Fruit fly (Drosophila melanogaster) whole organism, embryonic: ENCODE data around the gene nod.
A peak's percentile ranks its signal among the peaks of the same experiment; 100 is the strongest.

Experiments used
- ATbp ChIP-seq: fragments of 200-800 bp; sonication (Bioruptor generic); optimal IDR thresholded peaks from 2 replicates; lab custom pipeline; 2017; ENCODE audit warnings: missing biosample characterization, mild to moderate bottlenecking, missing genetic modification characterization, missing genetic modification reagents
- Abd-B ChIP-seq: fragments of 200-800 bp; sonication (Bioruptor generic); optimal IDR thresholded peaks from 2 replicates; lab custom pipeline; 2018; ENCODE audit warnings: missing biosample characterization, mild to moderate bottlenecking, missing genetic modification characterization, moderate library complexity
- Atf-2 ChIP-seq: fragments of 200-800 bp; sonication (Bioruptor generic); optimal IDR thresholded peaks from 2 replicates; lab custom pipeline; 2016; ENCODE audit warnings: missing biosample characterization, missing genetic modification characterization
- CG10147 ChIP-seq: fragments of 200-800 bp; sonication (Bioruptor generic); optimal IDR thresholded peaks from 2 replicates; lab custom pipeline; 2019; ENCODE audit warnings: missing biosample characterization, mild to moderate bottlenecking, missing genetic modification characterization, moderate library complexity
- CG11456 ChIP-seq: fragments of 200-800 bp; sonication (Bioruptor generic); IDR thresholded peaks from 3 replicates; pipeline ENCODE4 v1.3.6; 2022; ENCODE audit warnings: missing biosample characterization, missing genetic modification characterization
- CG11696 ChIP-seq: fragments of 200-800 bp; sonication (Bioruptor generic); IDR thresholded peaks from 2 replicates; pipeline ENCODE4 v1.3.6; 2022; ENCODE audit warnings: missing biosample characterization, missing genetic modification characterization
- CG12299 ChIP-seq: fragments of 200-800 bp; sonication (Bioruptor generic); optimal IDR thresholded peaks from 2 replicates; lab custom pipeline; 2018; ENCODE audit warnings: missing biosample characterization, mild to moderate bottlenecking, missing genetic modification characterization
- CG13775 ChIP-seq: fragments of 200-800 bp; sonication (Bioruptor generic); optimal IDR thresholded peaks from 3 replicates; lab custom pipeline; 2017; ENCODE audit warnings: missing biosample characterization, mild to moderate bottlenecking, missing genetic modification characterization
- CG13894 ChIP-seq: fragments of 200-800 bp; sonication (Bioruptor generic); optimal IDR thresholded peaks from 3 replicates; lab custom pipeline; 2018; ENCODE audit warnings: missing biosample characterization, mild to moderate bottlenecking, missing genetic modification characterization, moderate library complexity
- CG1647 ChIP-seq: fragments of 200-800 bp; sonication (Bioruptor generic); optimal IDR thresholded peaks from 3 replicates; lab custom pipeline; 2016; ENCODE audit warnings: missing biosample characterization, missing genetic modification characterization
- CG17568 ChIP-seq: fragments of 200-800 bp; sonication (Bioruptor generic); optimal IDR thresholded peaks from 2 replicates; lab custom pipeline; 2018; ENCODE audit warnings: missing biosample characterization, mild to moderate bottlenecking, missing genetic modification characterization, moderate library complexity
- CG2116 ChIP-seq: fragments of 200-800 bp; sonication (Bioruptor generic); optimal IDR thresholded peaks from 3 replicates; lab custom pipeline; 2018; ENCODE audit warnings: missing biosample characterization, mild to moderate bottlenecking, missing genetic modification characterization
- CG3281 ChIP-seq: fragments of 200-800 bp; sonication (Bioruptor generic); optimal IDR thresholded peaks from 3 replicates; lab custom pipeline; 2017; ENCODE audit warnings: missing biosample characterization, mild to moderate bottlenecking, missing genetic modification characterization
- CG33213 ChIP-seq: fragments of 200-800 bp; sonication (Bioruptor generic); optimal IDR thresholded peaks from 3 replicates; lab custom pipeline; 2016; ENCODE audit warnings: missing biosample characterization, missing genetic modification characterization
- CG9817 ChIP-seq: fragments of 200-800 bp; sonication (Bioruptor generic); optimal IDR thresholded peaks from 2 replicates; lab custom pipeline; 2018; ENCODE audit warnings: missing biosample characterization, mild to moderate bottlenecking, missing genetic modification characterization, moderate library complexity
- CkIIα-i1 ChIP-seq: fragments of 200-800 bp; sonication (Bioruptor generic); IDR thresholded peaks from 2 replicates; pipeline ENCODE4 v1.3.6; 2022; ENCODE audit warnings: missing biosample characterization, missing genetic modification characterization
- CrebB ChIP-seq: fragments of 200-800 bp; sonication (Bioruptor generic); optimal IDR thresholded peaks from 3 replicates; lab custom pipeline; 2018; ENCODE audit warnings: missing biosample characterization, mild to moderate bottlenecking, missing genetic modification characterization
- D ChIP-seq, 2 experiments: fragments of 200-800 bp in 1 of 2; fragments of >200 bp in 1 of 2; sonication (Bioruptor generic) in 1 of 2; optimal IDR thresholded peaks; 2 replicates in 1 of 2; 3 replicates in 1 of 2; lab custom pipeline; 2017; ENCODE audit warnings: mild to moderate bottlenecking in 1 of 2, missing biosample characterization in 1 of 2, missing genetic modification characterization in 1 of 2, missing genetic modification reagents in 1 of 2
- Deaf1 ChIP-seq: fragments of 200-800 bp; optimal IDR thresholded peaks from 3 replicates; lab custom pipeline; 2019; ENCODE audit warnings: missing biosample characterization, mild to moderate bottlenecking, missing genetic modification characterization, moderate library complexity
- Fer2 ChIP-seq: fragments of 200-800 bp; sonication (Bioruptor generic); optimal IDR thresholded peaks from 2 replicates; lab custom pipeline; 2018; ENCODE audit warnings: missing biosample characterization, mild to moderate bottlenecking, missing genetic modification characterization, moderate library complexity
- Kr ChIP-seq: fragments of 200-800 bp; sonication (Bioruptor generic); optimal IDR thresholded peaks from 2 replicates; lab custom pipeline; 2017; ENCODE audit warnings: missing biosample characterization, mild to moderate bottlenecking, missing genetic modification characterization
- NC2α ChIP-seq: fragments of 200-800 bp; sonication (Bioruptor generic); optimal IDR thresholded peaks from 2 replicates; lab custom pipeline; 2016; ENCODE audit warnings: missing biosample characterization, missing genetic modification characterization
- Sox100B ChIP-seq: fragments of 200-800 bp; sonication (Bioruptor generic); optimal IDR thresholded peaks from 3 replicates; lab custom pipeline; 2018; ENCODE audit warnings: missing biosample characterization, mild to moderate bottlenecking, missing genetic modification characterization
- Ssrp ChIP-seq: fragments of 200-800 bp; sonication (Bioruptor generic); optimal IDR thresholded peaks from 2 replicates; lab custom pipeline; 2018; ENCODE audit warnings: missing biosample characterization, mild to moderate bottlenecking, missing genetic modification characterization, moderate library complexity
- ab ChIP-seq: fragments of 200-800 bp; sonication (Bioruptor generic); optimal IDR thresholded peaks from 2 replicates; lab custom pipeline; 2016; ENCODE audit warnings: missing biosample characterization, missing genetic modification characterization
- abd-A ChIP-seq: fragments of 200-800 bp; sonication (Bioruptor generic); optimal IDR thresholded peaks from 3 replicates; lab custom pipeline; 2019; ENCODE audit warnings: missing biosample characterization, mild to moderate bottlenecking, missing genetic modification characterization, moderate library complexity
- ase ChIP-seq: fragments of 200-800 bp; sonication (Bioruptor generic); IDR thresholded peaks from 3 replicates; pipeline ENCODE4 v1.3.6; 2022; ENCODE audit warnings: missing biosample characterization, missing genetic modification characterization
- bab2 ChIP-seq: fragments of 200-800 bp; sonication (Bioruptor generic); optimal IDR thresholded peaks from 2 replicates; lab custom pipeline; 2016; ENCODE audit warnings: missing biosample characterization, missing genetic modification characterization
- dan ChIP-seq: fragments of 200-800 bp; sonication (Bioruptor generic); IDR thresholded peaks from 2 replicates; pipeline ENCODE4 v1.3.6; 2022; ENCODE audit warnings: missing biosample characterization, missing genetic modification characterization
- gfzf ChIP-seq: fragments of 200-800 bp; sonication (Bioruptor generic); optimal IDR thresholded peaks from 2 replicates; lab custom pipeline; 2016; ENCODE audit warnings: missing biosample characterization, mild to moderate bottlenecking, missing genetic modification characterization, moderate library complexity
- hth ChIP-seq: fragments of >200 bp; optimal IDR thresholded peaks from 2 replicates; lab custom pipeline; 2017; ENCODE audit warnings: inconsistent platforms
- jigr1 ChIP-seq: fragments of 200-800 bp; sonication (Bioruptor generic); IDR thresholded peaks from 3 replicates; pipeline ENCODE4 v1.3.6; 2022; ENCODE audit warnings: missing biosample characterization, missing genetic modification characterization
- kah ChIP-seq: fragments of 200-800 bp; sonication (Bioruptor generic); optimal IDR thresholded peaks from 2 replicates; lab custom pipeline; 2018; ENCODE audit warnings: missing biosample characterization, mild to moderate bottlenecking, missing genetic modification characterization
- mld ChIP-seq: fragments of 200-800 bp; sonication (Bioruptor generic); IDR thresholded peaks from 3 replicates; pipeline ENCODE4 v1.3.6; 2022; ENCODE audit warnings: missing biosample characterization, missing genetic modification characterization; ENCODE audit not compliant: partially characterized antibody
- nau ChIP-seq: fragments of 200-800 bp; sonication (Bioruptor generic); optimal IDR thresholded peaks from 3 replicates; lab custom pipeline; 2017; ENCODE audit warnings: missing biosample characterization, mild to moderate bottlenecking, missing genetic modification characterization, missing genetic modification reagents
- nmo ChIP-seq: fragments of 200-800 bp; sonication (Bioruptor generic); optimal IDR thresholded peaks from 2 replicates; lab custom pipeline; 2018; ENCODE audit warnings: missing biosample characterization, mild to moderate bottlenecking, missing genetic modification characterization, moderate library complexity
- org-1 ChIP-seq: fragments of 200-800 bp; sonication (Bioruptor generic); optimal IDR thresholded peaks from 2 replicates; lab custom pipeline; 2017; ENCODE audit warnings: missing biosample characterization, missing genetic modification characterization
- peb ChIP-seq: fragments of 200-800 bp; sonication (Bioruptor generic); IDR thresholded peaks from 2 replicates; pipeline ENCODE4 v1.3.6; 2022; ENCODE audit warnings: missing biosample characterization, missing genetic modification characterization
- pzg ChIP-seq: fragments of 200-800 bp; sonication (Bioruptor generic); optimal IDR thresholded peaks from 3 replicates; lab custom pipeline; 2018; ENCODE audit warnings: missing biosample characterization, mild to moderate bottlenecking, missing genetic modification characterization, moderate library complexity
- ranshi ChIP-seq: fragments of 200-800 bp; sonication (Bioruptor generic); IDR thresholded peaks from 2 replicates; pipeline ENCODE4 v1.3.6; 2022; ENCODE audit warnings: missing biosample characterization, missing genetic modification characterization
- ro ChIP-seq: fragments of 200-800 bp; sonication (Bioruptor generic); IDR thresholded peaks from 2 replicates; pipeline ENCODE4 v1.3.6; 2022; ENCODE audit warnings: missing biosample characterization, missing genetic modification characterization
- sc ChIP-seq, 3 experiments: fragments of >200 bp in 2 of 3; fragments of 200-800 bp in 1 of 3; sonication (Bioruptor generic) in 1 of 3; optimal IDR thresholded peaks; 2 replicates in 2 of 3; 3 replicates in 1 of 3; lab custom pipeline; 2017; ENCODE audit warnings: mild to moderate bottlenecking in 1 of 3, missing biosample characterization in 1 of 3, missing genetic modification characterization in 1 of 3, missing genetic modification reagents in 1 of 3
- sd ChIP-seq: fragments of 200-800 bp; sonication (Bioruptor generic); optimal IDR thresholded peaks from 3 replicates; lab custom pipeline; 2018; ENCODE audit warnings: missing biosample characterization, mild to moderate bottlenecking, missing genetic modification characterization, moderate library complexity
- sens-2 ChIP-seq: fragments of 200-800 bp; sonication (Bioruptor generic); IDR thresholded peaks from 2 replicates; pipeline ENCODE4 v1.3.6; 2022; ENCODE audit warnings: missing biosample characterization, missing genetic modification characterization
- tx ChIP-seq: fragments of 200-800 bp; sonication (Bioruptor generic); optimal IDR thresholded peaks from 2 replicates; lab custom pipeline; 2016; ENCODE audit warnings: missing biosample characterization, missing genetic modification characterization
- yki ChIP-seq: fragments of >200 bp; optimal IDR thresholded peaks from 3 replicates; lab custom pipeline; 2018
- zfh1 ChIP-seq: fragments of 200-800 bp; sonication (Bioruptor generic); IDR thresholded peaks from 3 replicates; pipeline ENCODE4 v1.3.6; 2022; ENCODE audit warnings: missing biosample characterization, missing genetic modification characterization
- zfh2 ChIP-seq: fragments of 200-800 bp; sonication (Bioruptor generic); optimal IDR thresholded peaks from 2 replicates; lab custom pipeline; 2016; ENCODE audit warnings: missing biosample characterization, missing genetic modification characterization

The nod gene

DNA sequence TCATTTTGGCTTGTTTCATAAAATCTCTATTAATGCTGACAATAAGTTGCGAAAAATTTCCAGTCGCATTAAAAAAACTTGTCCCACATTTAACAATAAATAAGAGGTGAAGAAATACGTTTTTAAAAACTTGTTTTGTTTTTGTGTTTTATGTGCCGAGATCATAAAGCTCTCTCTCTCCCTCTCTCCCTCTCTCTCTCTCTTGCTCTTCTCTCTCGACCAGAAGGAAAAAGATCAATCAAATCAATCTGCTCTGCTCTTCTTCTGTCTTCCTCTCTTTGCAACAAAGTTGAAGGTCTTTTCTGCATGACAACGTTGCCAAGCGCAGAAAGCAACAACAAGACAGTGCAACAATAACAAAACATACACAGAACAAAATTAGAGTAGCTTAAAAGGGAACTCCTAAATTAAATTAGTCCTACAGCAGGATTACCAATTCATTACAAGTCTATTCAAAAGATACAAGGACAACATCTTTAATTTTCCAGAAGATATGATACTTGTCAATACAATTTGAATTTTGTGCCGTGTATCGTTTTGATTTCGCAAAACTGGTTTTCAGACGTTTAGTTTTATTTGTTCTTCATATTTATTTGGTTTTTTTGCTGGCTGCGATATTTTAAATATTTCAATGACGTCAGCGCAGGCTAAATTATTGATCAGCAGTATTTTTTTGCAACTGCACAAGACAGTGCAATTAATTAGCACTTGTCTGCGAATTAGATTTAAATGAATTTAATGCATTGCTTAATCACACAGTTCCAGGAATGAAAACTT, 42.3 kb downstream of the nod start (continued):
- no peak for TF ChIP-seq gfzf (GFP tag; lab: Kevin White, UChicago)
- TF ChIP-seq ATbp: peak; percentile 25
- TF ChIP-seq Deaf1 (tag; lab: Kevin White, UChicago): peak; percentile 40
- no peak for TF ChIP-seq jigr1 (GFP tag; lab: Robert Waterston, UW)
- peak; percentile 70; the same call in 2 of the 3 replicates for TF ChIP-seq ase (GFP tag; lab: Robert Waterston, UW)
- TF ChIP-seq CG9817 (tag; lab: Kevin White, UChicago): peak; percentile 77
- peak; percentile 62; the same call in 1 of the 3 replicates for TF ChIP-seq zfh1 (GFP tag; lab: Robert Waterston, UW)
- peak; percentile 42 for TF ChIP-seq CG2116
- peak; percentile 45 for TF ChIP-seq CG12299 (tag; lab: Kevin White, UChicago)
- TF ChIP-seq Sox100B (GFP tag; lab: Kevin White, UChicago): peak; percentile 51
- TF ChIP-seq Fer2 (tag; lab: Kevin White, UChicago): peak; percentile 49
- no peak for TF ChIP-seq sens-2
- peak; percentile 44; the same call in 1 of the 2 replicates for TF ChIP-seq peb (GFP tag; lab: Robert Waterston, UW)
- peak; percentile 50 for TF ChIP-seq CrebB
- TF ChIP-seq CG33213 (GFP tag; lab: Kevin White, UChicago): peak; percentile 48
- peak; percentile 79; the same call in 1 of the 2 replicates for TF ChIP-seq ranshi (GFP tag; lab: Robert Waterston, UW)
- TF ChIP-seq nmo: peak; percentile 62
- peak; percentile 70 for TF ChIP-seq CG3281
- no peak for TF ChIP-seq ro (GFP tag; lab: Robert Waterston, UW)
- TF ChIP-seq ab (GFP tag; lab: Kevin White, UChicago): peak; percentile 53
- TF ChIP-seq zfh2 (GFP tag; lab: Kevin White, UChicago): peak; percentile 73
- peak; percentile 52 for TF ChIP-seq Abd-B (GFP tag; lab: Kevin White, UChicago)
- peak; percentile 65 for TF ChIP-seq org-1 (GFP tag; lab: Kevin White, UChicago)
- no peak for TF ChIP-seq pzg
- TF ChIP-seq CG1647 (GFP tag; lab: Kevin White, UChicago): peak; percentile 48
- TF ChIP-seq CG17568 (GFP tag; lab: Kevin White, UChicago): peak; percentile 51
- no peak for TF ChIP-seq abd-A (tag; lab: Kevin White, UChicago)
- no peak for TF ChIP-seq Kr (GFP tag; lab: Kevin White, UChicago)
- TF ChIP-seq CkIIα-i1 (GFP tag; lab: Robert Waterston, UW): 0 out of 2 replicates have a peak, but pooled peaks have one; percentile 21
- peak; percentile 58 for TF ChIP-seq Atf-2 (GFP tag; lab: Kevin White, UChicago)
- TF ChIP-seq sc (optimal IDR thresholded peaks at IDR 0.05; lab: Kevin White, UChicago): no peak
- TF ChIP-seq sc (GFP tag; optimal IDR thresholded peaks at IDR 0.05; lab: Kevin White, UChicago): no peak
- TF ChIP-seq hth (lab: Kevin White, UChicago): no peak
- no peak for TF ChIP-seq D (optimal IDR thresholded peaks at IDR 0.05; lab: Kevin White, UChicago)
- no peak for TF ChIP-seq D (GFP tag; optimal IDR thresholded peaks at IDR 0.05; lab: Kevin White, UChicago)
- TF ChIP-seq Ssrp (tag; lab: Kevin White, UChicago): peak; percentile 56
- no peak for TF ChIP-seq tx
- TF ChIP-seq bab2 (GFP tag; lab: Kevin White, UChicago): peak; percentile 77
- no peak for TF ChIP-seq yki
- TF ChIP-seq sd (tag; lab: Kevin White, UChicago): peak; percentile 8
- TF ChIP-seq CG13775 (GFP tag; lab: Kevin White, UChicago): peak; percentile 46
- peak; percentile 18 for TF ChIP-seq CG13894
- no peak for TF ChIP-seq dan (GFP tag; lab: Robert Waterston, UW)
- TF ChIP-seq CG11696 (GFP tag; lab: Robert Waterston, UW): peak; percentile 74
- TF ChIP-seq CG10147 (GFP tag; lab: Kevin White, UChicago): peak; percentile 75
- TF ChIP-seq CG11456 (GFP tag; lab: Robert Waterston, UW): peak; percentile 83
- TF ChIP-seq kah (GFP tag; lab: Kevin White, UChicago): no peak
- TF ChIP-seq nau (GFP tag; lab: Kevin White, UChicago): peak; percentile 9
- TF ChIP-seq NC2α: no peak
- TF ChIP-seq mld: no peak
